Fruit fly (Drosophila melanogaster) whole organism, embryonic: ENCODE results near the gene ND-49.

ENCODE experiments used
- Asciz ChIP-seq: fragments of 200-800 bp; sonication (Bioruptor generic); optimal IDR thresholded peaks from 2 replicates; lab custom pipeline; 2017; ENCODE audit warnings: missing biosample characterization, mild to moderate bottlenecking, missing genetic modification characterization, missing genetic modification reagents
- Bgb ChIP-seq: fragments of 200-800 bp; sonication (Bioruptor generic); IDR thresholded peaks from 2 replicates; pipeline ENCODE4 v1.3.6; 2022; ENCODE audit warnings: missing biosample characterization, missing genetic modification characterization; ENCODE audit not compliant: partially characterized antibody
- CG11247 ChIP-seq: fragments of 200-800 bp; sonication (Bioruptor generic); IDR thresholded peaks from 2 replicates; pipeline ENCODE4 v1.3.6; 2022; ENCODE audit warnings: missing biosample characterization, missing genetic modification characterization
- CG11504 ChIP-seq: fragments of 200-800 bp; sonication (Bioruptor generic); optimal IDR thresholded peaks from 3 replicates; lab custom pipeline; 2019; ENCODE audit warnings: missing biosample characterization, mild to moderate bottlenecking, missing genetic modification characterization, moderate library complexity
- CG13123 ChIP-seq: fragments of 200-800 bp; sonication (Bioruptor generic); optimal IDR thresholded peaks from 2 replicates; lab custom pipeline; 2016; ENCODE audit warnings: missing biosample characterization, missing genetic modification characterization
- CG13296 ChIP-seq: fragments of 200-800 bp; sonication (Bioruptor generic); optimal IDR thresholded peaks from 3 replicates; lab custom pipeline; 2018; ENCODE audit warnings: missing biosample characterization, mild to moderate bottlenecking, missing genetic modification characterization
- CG14710 ChIP-seq: fragments of 200-800 bp; sonication (Bioruptor generic); optimal IDR thresholded peaks from 3 replicates; lab custom pipeline; 2019; ENCODE audit warnings: missing biosample characterization, mild to moderate bottlenecking, missing genetic modification characterization, moderate library complexity
- CG1603 ChIP-seq: fragments of 200-800 bp; sonication (Bioruptor generic); optimal IDR thresholded peaks from 2 replicates; lab custom pipeline; 2019; ENCODE audit warnings: missing biosample characterization, mild to moderate bottlenecking, missing genetic modification characterization, moderate library complexity
- CG16779 ChIP-seq: fragments of 200-800 bp; sonication (Bioruptor generic); IDR thresholded peaks from 2 replicates; pipeline ENCODE4 v1.3.6; 2022; ENCODE audit warnings: missing biosample characterization, missing genetic modification characterization
- CG2199 ChIP-seq: fragments of 200-800 bp; sonication (Bioruptor generic); IDR thresholded peaks from 3 replicates; pipeline ENCODE4 v1.3.6; 2022; ENCODE audit warnings: missing biosample characterization, missing genetic modification characterization
- CG2202 ChIP-seq: fragments of 200-800 bp; sonication (Bioruptor generic); optimal IDR thresholded peaks from 2 replicates; lab custom pipeline; 2018; ENCODE audit warnings: missing biosample characterization, mild to moderate bottlenecking, missing genetic modification characterization
- CG3065 ChIP-seq: fragments of 200-800 bp; sonication (Bioruptor generic); optimal IDR thresholded peaks from 2 replicates; lab custom pipeline; 2016; ENCODE audit warnings: missing biosample characterization, missing genetic modification characterization
- CG42726 ChIP-seq: fragments of 200-800 bp; sonication (Bioruptor generic); IDR thresholded peaks from 2 replicates; pipeline ENCODE4 v1.3.6; 2022; ENCODE audit warnings: missing biosample characterization, missing genetic modification characterization; ENCODE audit not compliant: partially characterized antibody
- CG5180 ChIP-seq: fragments of 200-800 bp; sonication (Bioruptor generic); optimal IDR thresholded peaks from 3 replicates; lab custom pipeline; 2017; ENCODE audit warnings: missing biosample characterization, missing genetic modification characterization, mild to moderate bottlenecking, moderate library complexity, missing genetic modification reagents
- CG6683 ChIP-seq: fragments of 200-800 bp; sonication (Bioruptor generic); optimal IDR thresholded peaks from 2 replicates; lab custom pipeline; 2017; ENCODE audit warnings: missing biosample characterization, mild to moderate bottlenecking, missing genetic modification characterization, missing genetic modification reagents
- CG6765 ChIP-seq: fragments of 200-800 bp; sonication (Bioruptor generic); optimal IDR thresholded peaks from 3 replicates; lab custom pipeline; 2017; ENCODE audit warnings: missing biosample characterization, mild to moderate bottlenecking, missing genetic modification characterization
- CG6854 ChIP-seq: fragments of 200-800 bp; sonication (Bioruptor generic); optimal IDR thresholded peaks from 3 replicates; lab custom pipeline; 2017; ENCODE audit warnings: missing biosample characterization, mild to moderate bottlenecking, missing genetic modification characterization
- CG8924 ChIP-seq: fragments of 200-800 bp; optimal IDR thresholded peaks from 3 replicates; lab custom pipeline; 2019; ENCODE audit warnings: missing biosample characterization, mild to moderate bottlenecking, missing genetic modification characterization, moderate library complexity
- Dek ChIP-seq: fragments of 200-800 bp; sonication (Bioruptor generic); optimal IDR thresholded peaks from 3 replicates; lab custom pipeline; 2019; ENCODE audit warnings: missing biosample characterization, mild to moderate bottlenecking, missing genetic modification characterization, moderate library complexity
- Dll ChIP-seq: fragments of 200-800 bp; sonication (Bioruptor generic); IDR thresholded peaks from 4 replicates; pipeline ENCODE4 v1.3.6; 2022; ENCODE audit warnings: missing biosample characterization, missing genetic modification characterization; ENCODE audit not compliant: partially characterized antibody
- Doc2 ChIP-seq: fragments of 200-800 bp; sonication (Bioruptor generic); IDR thresholded peaks from 2 replicates; pipeline ENCODE4 v1.3.6; 2022; ENCODE audit warnings: missing biosample characterization, missing genetic modification characterization
- Dp ChIP-seq: fragments of 200-800 bp; sonication (Bioruptor generic); optimal IDR thresholded peaks from 2 replicates; lab custom pipeline; 2018; ENCODE audit warnings: missing biosample characterization, mild to moderate bottlenecking, missing genetic modification characterization, moderate library complexity
- Ets65A ChIP-seq: fragments of 200-800 bp; sonication (Bioruptor generic); peaks from one replicate; lab custom pipeline; 2016; ENCODE audit warnings: missing biosample characterization, missing genetic modification characterization
- Fer3 ChIP-seq: fragments of 200-800 bp; sonication (Bioruptor generic); optimal IDR thresholded peaks from 2 replicates; lab custom pipeline; 2018; ENCODE audit warnings: missing biosample characterization, mild to moderate bottlenecking, missing genetic modification characterization, moderate library complexity
- Hr78 ChIP-seq, 2 experiments: fragments of 200-800 bp in 1 of 2; fragments of >200 bp in 1 of 2; sonication (Bioruptor generic) in 1 of 2; optimal IDR thresholded peaks; 2 replicates each; lab custom pipeline; 2017 to 2019; ENCODE audit warnings: missing biosample characterization in 2 of 2, missing genetic modification characterization in 2 of 2, mild to moderate bottlenecking in 1 of 2, moderate library complexity in 1 of 2
- Lhr ChIP-seq: fragments of 200-800 bp; sonication (Bioruptor generic); optimal IDR thresholded peaks from 3 replicates; lab custom pipeline; 2017; ENCODE audit warnings: mild to moderate bottlenecking, missing biosample characterization, missing genetic modification reagents, missing genetic modification characterization
- MESR4 ChIP-seq: fragments of 200-800 bp; sonication (Bioruptor generic); optimal IDR thresholded peaks from 2 replicates; lab custom pipeline; 2018; ENCODE audit warnings: missing biosample characterization, mild to moderate bottlenecking, missing genetic modification characterization, moderate library complexity
- MTF-1 ChIP-seq: fragments of 200-800 bp; sonication (Bioruptor generic); optimal IDR thresholded peaks from 2 replicates; lab custom pipeline; 2018; ENCODE audit warnings: missing biosample characterization, mild to moderate bottlenecking, missing genetic modification characterization, borderline replicate concordance
- Med ChIP-seq: fragments of 200-800 bp; sonication (Bioruptor generic); peaks from one replicate; lab custom pipeline; 2016; ENCODE audit warnings: missing biosample characterization, missing genetic modification characterization, mild to moderate bottlenecking, inconsistent platforms, moderate library complexity
- NfI ChIP-seq: fragments of 200-800 bp; sonication (Bioruptor generic); optimal IDR thresholded peaks from 3 replicates; lab custom pipeline; 2018; ENCODE audit warnings: missing biosample characterization, mild to moderate bottlenecking, missing genetic modification characterization, moderate library complexity
- Pdp1 ChIP-seq, 2 experiments: fragments of 200-800 bp; sonication (Bioruptor generic); optimal IDR thresholded peaks; 3 replicates each; lab custom pipeline; 2016; ENCODE audit warnings: missing biosample characterization in 2 of 2, missing genetic modification characterization in 2 of 2, mild to moderate bottlenecking in 1 of 2, moderate library complexity in 1 of 2
- al ChIP-seq: fragments of 200-800 bp; sonication (Bioruptor generic); IDR thresholded peaks from 2 replicates; pipeline ENCODE4 v1.3.6; 2022; ENCODE audit warnings: missing biosample characterization, missing genetic modification characterization
- bowl ChIP-seq: fragments of 200-800 bp; sonication (Bioruptor generic); IDR thresholded peaks from 2 replicates; pipeline ENCODE4 v1.3.6; 2022; ENCODE audit warnings: missing biosample characterization, missing genetic modification characterization
- cg ChIP-seq: fragments of 200-800 bp; sonication (Bioruptor generic); optimal IDR thresholded peaks from 3 replicates; lab custom pipeline; 2019; ENCODE audit warnings: missing biosample characterization, mild to moderate bottlenecking, missing genetic modification characterization, moderate library complexity
- ci ChIP-seq: fragments of 200-800 bp; sonication (Bioruptor generic); IDR thresholded peaks from 3 replicates; pipeline ENCODE4 v1.3.6; 2022; ENCODE audit warnings: missing biosample characterization, missing genetic modification characterization
- corto ChIP-seq: fragments of 200-800 bp; sonication (Bioruptor generic); optimal IDR thresholded peaks from 2 replicates; lab custom pipeline; 2016; ENCODE audit warnings: missing biosample characterization, mild to moderate bottlenecking, missing genetic modification characterization, moderate library complexity
- crp ChIP-seq, 2 experiments: fragments of 200-800 bp; sonication (Bioruptor generic); optimal IDR thresholded peaks; 2 replicates in 1 of 2; 3 replicates in 1 of 2; lab custom pipeline; 2017; ENCODE audit warnings: missing biosample characterization in 2 of 2, missing genetic modification characterization in 2 of 2, mild to moderate bottlenecking in 1 of 2, moderate library complexity in 1 of 2
- eve ChIP-seq, 2 experiments: fragments of >200 bp; optimal IDR thresholded peaks; 2 replicates each; lab custom pipeline; 2017; ENCODE audit warnings: missing biosample characterization in 2 of 2, missing genetic modification characterization in 2 of 2
- fd102C ChIP-seq: fragments of 200-800 bp; sonication (Bioruptor generic); optimal IDR thresholded peaks from 2 replicates; lab custom pipeline; 2018; ENCODE audit warnings: missing biosample characterization, mild to moderate bottlenecking, missing genetic modification characterization, moderate library complexity
- ftz-f1 ChIP-seq: fragments of 200-800 bp; sonication (Bioruptor generic); optimal IDR thresholded peaks from 2 replicates; lab custom pipeline; 2016; ENCODE audit warnings: missing biosample characterization, missing genetic modification characterization
- gsb-n ChIP-seq: fragments of 200-800 bp; sonication (Bioruptor generic); optimal IDR thresholded peaks from 3 replicates; lab custom pipeline; 2018; ENCODE audit warnings: missing biosample characterization, mild to moderate bottlenecking, missing genetic modification characterization
- her ChIP-seq: fragments of 200-800 bp; sonication (Bioruptor generic); optimal IDR thresholded peaks from 2 replicates; lab custom pipeline; 2016; ENCODE audit warnings: missing biosample characterization, missing genetic modification characterization
- odd ChIP-seq: fragments of 200-800 bp; sonication (Bioruptor generic); optimal IDR thresholded peaks from 2 replicates; lab custom pipeline; 2017; ENCODE audit warnings: missing biosample characterization, mild to moderate bottlenecking, missing genetic modification characterization
- onecut ChIP-seq: fragments of 200-800 bp; sonication (Bioruptor generic); IDR thresholded peaks from 2 replicates; pipeline ENCODE4 v1.3.6; 2022; ENCODE audit warnings: missing biosample characterization, missing genetic modification characterization
- sd ChIP-seq: fragments of 200-800 bp; sonication (Bioruptor generic); optimal IDR thresholded peaks from 3 replicates; lab custom pipeline; 2018; ENCODE audit warnings: missing biosample characterization, mild to moderate bottlenecking, missing genetic modification characterization, moderate library complexity
- sens ChIP-seq: fragments of 200-800 bp; sonication (Bioruptor generic); peaks from one replicate; lab custom pipeline; 2016; ENCODE audit warnings: missing biosample characterization, missing genetic modification characterization
- stwl ChIP-seq: fragments of 200-800 bp; sonication (Bioruptor generic); optimal IDR thresholded peaks from 3 replicates; lab custom pipeline; 2018; ENCODE audit warnings: missing biosample characterization, mild to moderate bottlenecking, missing genetic modification characterization, moderate library complexity
- sug ChIP-seq: fragments of 200-800 bp; optimal IDR thresholded peaks from 2 replicates; lab custom pipeline; 2019; ENCODE audit warnings: missing biosample characterization, mild to moderate bottlenecking, missing genetic modification characterization, moderate library complexity
- z ChIP-seq: fragments of 200-800 bp; sonication (Bioruptor generic); IDR thresholded peaks from 3 replicates; pipeline ENCODE4 v1.3.6; 2022; ENCODE audit warnings: missing biosample characterization, missing genetic modification characterization

The ND-49 gene

DNA sequence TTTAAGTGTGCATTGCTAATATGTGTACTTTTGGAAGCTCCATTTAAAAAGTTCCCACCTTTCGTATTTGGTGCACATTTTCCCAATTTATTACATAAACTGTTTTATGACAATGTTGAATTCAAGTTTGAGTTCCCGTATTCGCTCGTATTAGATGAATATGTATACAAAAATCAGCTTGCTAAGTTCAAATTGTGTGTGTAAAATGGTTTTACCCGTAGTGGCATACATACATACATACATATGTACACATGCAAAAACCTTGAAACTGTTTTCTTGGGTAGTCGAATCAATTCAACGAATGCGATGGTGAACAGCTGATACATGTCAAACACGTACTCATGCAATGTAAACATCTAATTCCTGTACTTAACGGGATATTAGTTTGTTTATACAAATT lies 12.9 kb downstream of the ND-49 start (continued):
- TF ChIP-seq CG2199 (GFP tag; lab: Robert Waterston, UW) (0 out of 3 replicates have a peak, but pooled peaks have one; percentile 74), MESR4 (GFP tag; lab: Kevin White, UChicago) (peak; percentile 38), Pdp1 (GFP tag; optimal IDR thresholded peaks at IDR 0.05; lab: Kevin White, UChicago) (peak in 1 of 2 experiments; percentile 63), bowl (GFP tag; lab: Robert Waterston, UW) (no peak), eve (GFP tag; optimal IDR thresholded peaks at IDR 0.05; lab: Kevin White, UChicago) (peak in 1 of 2 experiments; percentile 51), ci (GFP tag; lab: Robert Waterston, UW) (no peak), odd (GFP tag; lab: Kevin White, UChicago) (peak; percentile 24), CG13296 (GFP tag; lab: Kevin White, UChicago) (peak; percentile 44), Dek (tag; lab: Kevin White, UChicago) (no peak), CG6765 (GFP tag; lab: Kevin White, UChicago) (peak; percentile 7), Asciz (GFP tag; lab: Kevin White, UChicago) (peak; percentile 1), al (GFP tag; lab: Robert Waterston, UW) (no peak), sug (peak; percentile 42), CG8924 (no peak), Dll (no peak), sens (GFP tag; lab: Kevin White, UChicago) (peak; percentile 69), ftz-f1 (peak; percentile 62), CG11504 (tag; lab: Kevin White, UChicago) (no peak), cg (GFP tag; lab: Kevin White, UChicago) (peak; percentile 43)

DNA sequence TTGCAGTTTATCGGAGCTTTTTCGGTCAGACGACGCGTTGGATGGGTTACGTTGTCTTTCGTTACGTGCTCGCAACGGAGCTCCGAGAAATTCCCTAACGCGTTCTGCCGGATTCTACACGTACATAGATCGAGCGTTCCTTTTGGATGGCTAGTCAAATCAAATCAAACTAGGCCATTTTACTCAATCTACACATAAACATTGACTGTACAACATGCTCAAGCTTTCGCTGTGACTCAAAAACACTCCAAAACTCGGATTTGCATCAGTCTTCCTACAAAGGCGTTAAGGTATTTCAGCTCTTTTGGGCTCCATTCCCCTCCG lies 13.5 kb downstream of the ND-49 start, which contains the start of gene Pur-alpha:
TSS of gene Pur-alpha (plus strand) at position 138 of the 324 bp plus-strand sequence.
- no peak for TF ChIP-seq Hr78 (GFP tag; optimal IDR thresholded peaks at IDR 0.05; lab: Kevin White, UChicago)
- TF ChIP-seq CG2202 (tag; lab: Kevin White, UChicago) = no peak
- TF ChIP-seq Fer3 (tag; lab: Kevin White, UChicago) = no peak
- no peak for TF ChIP-seq CG13123 (GFP tag; lab: Kevin White, UChicago)
- peak; percentile 29 for TF ChIP-seq CG5180 (GFP tag; lab: Kevin White, UChicago)
- TF ChIP-seq CG14710 (tag; lab: Kevin White, UChicago) = peak; percentile 5
- TF ChIP-seq Bgb (GFP tag; lab: Robert Waterston, UW) = peak; percentile 57
- TF ChIP-seq crp (GFP tag; optimal IDR thresholded peaks at IDR 0.05; lab: Kevin White, UChicago) = peak in 1 of 2 experiments; percentile 16
- no peak for TF ChIP-seq Doc2 (GFP tag; lab: Robert Waterston, UW)
- TF ChIP-seq CG11247 (GFP tag; lab: Robert Waterston, UW) = no peak
- TF ChIP-seq her (GFP tag; lab: Kevin White, UChicago) = peak; percentile 100
- peak; percentile 17 for TF ChIP-seq Dp (GFP tag; lab: Kevin White, UChicago)
- TF ChIP-seq Med (GFP tag; lab: Kevin White, UChicago) = peak; percentile 86
- no peak; the same call in 1 of the 2 replicates for TF ChIP-seq CG42726
- peak; percentile 5 for TF ChIP-seq corto (GFP tag; lab: Kevin White, UChicago)
- no peak for TF ChIP-seq MTF-1 (GFP tag; lab: Kevin White, UChicago)
- TF ChIP-seq Lhr (GFP tag; lab: Kevin White, UChicago) = peak; percentile 74
- no peak for TF ChIP-seq gsb-n
- no peak for TF ChIP-seq NfI (GFP tag; lab: Kevin White, UChicago)
- TF ChIP-seq stwl (tag; lab: Kevin White, UChicago) = peak; percentile 50
- no peak for TF ChIP-seq CG16779 (GFP tag; lab: Robert Waterston, UW)
- peak; percentile 92 for TF ChIP-seq z (GFP tag; lab: Robert Waterston, UW)
- TF ChIP-seq CG6683 = no peak
- 0 out of 3 replicates have a peak, but pooled peaks have one; percentile 37 for TF ChIP-seq CG2199 (GFP tag; lab: Robert Waterston, UW)
- no peak for TF ChIP-seq CG3065 (GFP tag; lab: Kevin White, UChicago)
- no peak for TF ChIP-seq fd102C (GFP tag; lab: Kevin White, UChicago)
- TF ChIP-seq CG6854 (GFP tag; lab: Kevin White, UChicago) = peak; percentile 54
- peak; percentile 30 for TF ChIP-seq onecut (GFP tag; lab: Robert Waterston, UW)
- TF ChIP-seq sd (tag; lab: Kevin White, UChicago) = peak; percentile 60
- no peak for TF ChIP-seq Ets65A
- peak; percentile 72 for TF ChIP-seq CG1603 (tag; lab: Kevin White, UChicago)
